Fruit fly (Drosophila melanogaster) whole organism, larva: ENCODE data around the gene miple1.

Source experiments
- noc ChIP-seq: fragments of 200-800 bp; sonication (Bioruptor generic); optimal IDR thresholded peaks from 3 replicates; lab custom pipeline; 2019; ENCODE audit warnings: missing biosample characterization, mild to moderate bottlenecking, missing genetic modification characterization, moderate library complexity

Gene miple1

dm6 chr3L:262724-263177 is 4.3 kb upstream of the miple1 start:
- no peak for TF ChIP-seq noc (tag; lab: Kevin White, UChicago)

- TF ChIP-seq noc (tag; lab: Kevin White, UChicago): no peak
Measured at dm6 chr3L:263500-264377, 3.4 kb upstream of the miple1 start.

- peak; percentile 38 for TF ChIP-seq noc (tag; lab: Kevin White, UChicago)
Measured at dm6 chr3L:264378-265151, 2.5 kb upstream of the miple1 start, which contains the start of the genes Tudor-SN and mRpL17. Gene Tudor-SN, minus strand, starts transcription at chr3L:264380. Gene mRpL17, plus strand, starts transcription at chr3L:264779.

dm6 chr3L:265808-266207 is 1.3 kb upstream of the miple1 start, which contains the start of gene CG34263:
Gene CG34263, minus strand, starts transcription at chr3L:265908.
- no peak for TF ChIP-seq noc (tag; lab: Kevin White, UChicago)

dm6 chr3L:267618-268017 is 519 bp downstream of the miple1 start:
- TF ChIP-seq noc (tag; lab: Kevin White, UChicago): no peak

dm6 chr3L:270760-271500 is 3.8 kb downstream of the miple1 start, which contains the start of gene miple2:
Gene miple2, plus strand, starts transcription at chr3L:271200.
- TF ChIP-seq noc (tag; lab: Kevin White, UChicago): peak; percentile 47

- no peak for TF ChIP-seq noc (tag; lab: Kevin White, UChicago)
Measured at dm6 chr3L:271501-272249, 4.6 kb downstream of the miple1 start.

dm6 chr3L:273291-273690 is 6.2 kb downstream of the miple1 start, which contains the start of gene CG32845:
Gene CG32845, minus strand, starts transcription at chr3L:273391.
- TF ChIP-seq noc (tag; lab: Kevin White, UChicago): no peak

dm6 chr3L:274855-275254 is 7.8 kb downstream of the miple1 start, which contains the start of gene ttm2:
Gene ttm2, plus strand, starts transcription at chr3L:275155.
- no peak for TF ChIP-seq noc (tag; lab: Kevin White, UChicago)

- TF ChIP-seq noc (tag; lab: Kevin White, UChicago): no peak
Measured at dm6 chr3L:276736-277487, 9.8 kb downstream of the miple1 start, which contains the start of gene RhoGEF3. Gene RhoGEF3, plus strand, starts transcription at chr3L:277437.

dm6 chr3L:282276-282675 is 15.2 kb downstream of the miple1 start:
- no peak for TF ChIP-seq noc (tag; lab: Kevin White, UChicago)

- TF ChIP-seq noc (tag; lab: Kevin White, UChicago): no peak
Measured at dm6 chr3L:284253-284652, 17.2 kb downstream of the miple1 start.

dm6 chr3L:291583-292145 is 24.6 kb downstream of the miple1 start:
- TF ChIP-seq noc (tag; lab: Kevin White, UChicago): no peak
